Fruit fly (Drosophila melanogaster) whole organism, pupa: ENCODE results near the gene CG11076.

Experiments
- CG10348 ChIP-seq: fragments of 200-800 bp; sonication (Bioruptor generic); IDR thresholded peaks from 2 replicates; pipeline ENCODE4 v1.3.6; 2022; ENCODE audit warnings: missing biosample characterization, missing genetic modification characterization
- CG13204 ChIP-seq: fragments of 200-800 bp; sonication (Bioruptor generic); optimal IDR thresholded peaks from 2 replicates; lab custom pipeline; 2018; ENCODE audit warnings: missing biosample characterization, mild to moderate bottlenecking, missing genetic modification characterization, moderate library complexity
- CG14655 ChIP-seq: fragments of 200-800 bp; sonication (Bioruptor generic); optimal IDR thresholded peaks from 3 replicates; lab custom pipeline; 2017; ENCODE audit warnings: mild to moderate bottlenecking, missing biosample characterization, missing genetic modification reagents, missing genetic modification characterization
- CG15710 ChIP-seq: fragments of 200-800 bp; sonication (Bioruptor generic); optimal IDR thresholded peaks from 2 replicates; lab custom pipeline; 2018; ENCODE audit warnings: missing biosample characterization, mild to moderate bottlenecking, missing genetic modification characterization, moderate library complexity
- CG32121 ChIP-seq: fragments of 200-800 bp; sonication (Bioruptor generic); IDR thresholded peaks from 2 replicates; pipeline ENCODE4 v1.3.6; 2022; ENCODE audit warnings: missing biosample characterization, missing genetic modification characterization
- CG34367 ChIP-seq: fragments of 200-800 bp; sonication (Bioruptor generic); optimal IDR thresholded peaks from 2 replicates; lab custom pipeline; 2018; ENCODE audit warnings: missing biosample characterization, mild to moderate bottlenecking, missing genetic modification characterization
- CG4496 ChIP-seq: fragments of 200-800 bp; sonication (Bioruptor generic); IDR thresholded peaks from 3 replicates; pipeline ENCODE4 v1.3.6; 2022; ENCODE audit warnings: missing biosample characterization, missing genetic modification characterization
- D1 ChIP-seq: fragments of 200-800 bp; sonication (Bioruptor generic); optimal IDR thresholded peaks from 2 replicates; lab custom pipeline; 2018; ENCODE audit warnings: missing biosample characterization, mild to moderate bottlenecking, missing genetic modification characterization, moderate library complexity
- Pif1B ChIP-seq: fragments of 200-800 bp; sonication (Bioruptor generic); optimal IDR thresholded peaks from 3 replicates; lab custom pipeline; 2016; ENCODE audit warnings: missing biosample characterization, missing genetic modification characterization
- Snoo ChIP-seq: fragments of 200-800 bp; sonication (Bioruptor generic); optimal IDR thresholded peaks from 3 replicates; lab custom pipeline; 2017; ENCODE audit warnings: missing biosample characterization, mild to moderate bottlenecking, missing genetic modification characterization, inconsistent platforms
- fd96Ca ChIP-seq: fragments of 200-800 bp; sonication (Bioruptor generic); IDR thresholded peaks from 3 replicates; pipeline ENCODE4 v1.3.6; 2022; ENCODE audit warnings: missing biosample characterization, missing genetic modification characterization
- gl ChIP-seq: fragments of 200-800 bp; sonication (Bioruptor generic); optimal IDR thresholded peaks from 2 replicates; lab custom pipeline; 2018; ENCODE audit warnings: missing biosample characterization, mild to moderate bottlenecking, missing genetic modification characterization
- rn ChIP-seq: fragments of 200-800 bp; sonication (Bioruptor generic); IDR thresholded peaks from 2 replicates; pipeline ENCODE4 v1.3.6; 2022; ENCODE audit warnings: missing biosample characterization, missing genetic modification characterization

- no peak for TF ChIP-seq CG15710 (tag; lab: Kevin White, UChicago)
- TF ChIP-seq Pif1B (GFP tag; lab: Kevin White, UChicago): no peak
- TF ChIP-seq rn (GFP tag; lab: Robert Waterston, UW): no peak
- no peak for TF ChIP-seq CG14655 (GFP tag; lab: Kevin White, UChicago)
- no peak for TF ChIP-seq D1 (tag; lab: Kevin White, UChicago)
- no peak for TF ChIP-seq fd96Ca (GFP tag; lab: Robert Waterston, UW)
- no peak for TF ChIP-seq CG13204 (GFP tag; lab: Kevin White, UChicago)
- TF ChIP-seq CG34367 (tag; lab: Kevin White, UChicago): no peak
- TF ChIP-seq CG32121 (GFP tag; lab: Robert Waterston, UW): no peak
- TF ChIP-seq CG4496: no peak
- TF ChIP-seq Snoo: no peak
- no peak for TF ChIP-seq gl (tag; lab: Kevin White, UChicago)
- TF ChIP-seq CG10348 (GFP tag; lab: Robert Waterston, UW): no peak
These were observed 48.7 kb downstream of the CG11076 start for dm6 chr4:982791-983407.
